Fruit fly (Drosophila melanogaster) whole organism, embryonic: Measurements from ENCODE around the gene neb.
A peak's percentile ranks its signal among the peaks of the same experiment; 100 is the strongest.

Experiments
- ATbp ChIP-seq: fragments of 200-800 bp; sonication (Bioruptor generic); optimal IDR thresholded peaks from 2 replicates; lab custom pipeline; 2017; ENCODE audit warnings: missing biosample characterization, mild to moderate bottlenecking, missing genetic modification characterization, missing genetic modification reagents
- Awh ChIP-seq: fragments of 200-800 bp; sonication (Bioruptor generic); IDR thresholded peaks from 2 replicates; pipeline ENCODE4, ENCODE4 v1.3.6; 2022; ENCODE audit warnings: missing biosample characterization, missing genetic modification characterization
- CG10267 ChIP-seq: fragments of 200-800 bp; sonication (Bioruptor generic); optimal IDR thresholded peaks from 2 replicates; lab custom pipeline; 2018; ENCODE audit warnings: missing biosample characterization, mild to moderate bottlenecking, missing genetic modification characterization, moderate library complexity
- CG11504 ChIP-seq: fragments of 200-800 bp; sonication (Bioruptor generic); optimal IDR thresholded peaks from 3 replicates; lab custom pipeline; 2019; ENCODE audit warnings: missing biosample characterization, mild to moderate bottlenecking, missing genetic modification characterization, moderate library complexity
- CG12071 ChIP-seq: fragments of 200-800 bp; sonication (Bioruptor generic); optimal IDR thresholded peaks from 3 replicates; lab custom pipeline; 2018; ENCODE audit warnings: missing biosample characterization, mild to moderate bottlenecking, missing genetic modification characterization
- CG12744 ChIP-seq: fragments of 200-800 bp; sonication (Bioruptor generic); optimal IDR thresholded peaks from 2 replicates; lab custom pipeline; 2016; ENCODE audit warnings: missing biosample characterization, missing genetic modification characterization
- CG14710 ChIP-seq: fragments of 200-800 bp; sonication (Bioruptor generic); optimal IDR thresholded peaks from 3 replicates; lab custom pipeline; 2019; ENCODE audit warnings: missing biosample characterization, mild to moderate bottlenecking, missing genetic modification characterization, moderate library complexity
- CG17186 ChIP-seq: fragments of 200-800 bp; sonication (Bioruptor generic); optimal IDR thresholded peaks from 3 replicates; lab custom pipeline; 2017; ENCODE audit warnings: missing biosample characterization, missing genetic modification reagents, missing genetic modification characterization
- CG2678 ChIP-seq: fragments of 200-800 bp; sonication (Bioruptor generic); optimal IDR thresholded peaks from 3 replicates; lab custom pipeline; 2019; ENCODE audit warnings: missing biosample characterization, mild to moderate bottlenecking, missing genetic modification characterization, moderate library complexity
- CG32532 ChIP-seq: fragments of 200-800 bp; sonication (Bioruptor generic); IDR thresholded peaks from 2 replicates; pipeline ENCODE4 v1.3.6; 2022; ENCODE audit warnings: missing biosample characterization, missing genetic modification characterization
- CG32767 ChIP-seq: fragments of 200-800 bp; sonication (Bioruptor generic); IDR thresholded peaks from 2 replicates; pipeline ENCODE4 v1.3.6; 2022; ENCODE audit warnings: missing biosample characterization, missing genetic modification characterization
- CG6175 ChIP-seq: fragments of 200-800 bp; sonication (Bioruptor generic); IDR thresholded peaks from 3 replicates; pipeline ENCODE4 v1.3.6; 2022; ENCODE audit warnings: missing biosample characterization, missing genetic modification characterization
- CG6683 ChIP-seq: fragments of 200-800 bp; sonication (Bioruptor generic); optimal IDR thresholded peaks from 2 replicates; lab custom pipeline; 2017; ENCODE audit warnings: missing biosample characterization, mild to moderate bottlenecking, missing genetic modification characterization, missing genetic modification reagents
- CG7839 ChIP-seq: fragments of 200-800 bp; sonication (Bioruptor generic); optimal IDR thresholded peaks from 3 replicates; lab custom pipeline; 2018; ENCODE audit warnings: missing biosample characterization, mild to moderate bottlenecking, missing genetic modification characterization, moderate library complexity
- CG9817 ChIP-seq: fragments of 200-800 bp; sonication (Bioruptor generic); optimal IDR thresholded peaks from 2 replicates; lab custom pipeline; 2018; ENCODE audit warnings: missing biosample characterization, mild to moderate bottlenecking, missing genetic modification characterization, moderate library complexity
- Deaf1 ChIP-seq: fragments of 200-800 bp; optimal IDR thresholded peaks from 3 replicates; lab custom pipeline; 2019; ENCODE audit warnings: missing biosample characterization, mild to moderate bottlenecking, missing genetic modification characterization, moderate library complexity
- Ets97D ChIP-seq: fragments of 200-800 bp; sonication (Bioruptor generic); optimal IDR thresholded peaks from 3 replicates; lab custom pipeline; 2016; ENCODE audit warnings: missing biosample characterization, missing genetic modification characterization
- Gug ChIP-seq: fragments of 200-800 bp; sonication (Bioruptor generic); IDR thresholded peaks from 4 replicates; pipeline ENCODE4 v1.3.6; 2022; ENCODE audit warnings: missing biosample characterization, missing genetic modification characterization
- H15 ChIP-seq: fragments of 200-800 bp; sonication (Bioruptor generic); IDR thresholded peaks from 3 replicates; pipeline ENCODE4 v1.3.6; 2022; ENCODE audit warnings: missing biosample characterization, missing genetic modification characterization
- Kr ChIP-seq: fragments of 200-800 bp; sonication (Bioruptor generic); optimal IDR thresholded peaks from 2 replicates; lab custom pipeline; 2017; ENCODE audit warnings: missing biosample characterization, mild to moderate bottlenecking, missing genetic modification characterization
- MBD-R2 ChIP-seq: fragments of 200-800 bp; sonication (Bioruptor generic); IDR thresholded peaks from 2 replicates; pipeline ENCODE4 v1.3.6; 2022; ENCODE audit warnings: missing biosample characterization, missing genetic modification characterization
- Optix ChIP-seq: fragments of 200-800 bp; sonication (Bioruptor generic); IDR thresholded peaks from 3 replicates; pipeline ENCODE4 v1.3.6; 2022; ENCODE audit warnings: missing biosample characterization, missing genetic modification characterization
- PHDP ChIP-seq: fragments of 200-800 bp; sonication (Bioruptor generic); optimal IDR thresholded peaks from 3 replicates; lab custom pipeline; 2018; ENCODE audit warnings: missing biosample characterization, mild to moderate bottlenecking, missing genetic modification characterization, moderate library complexity
- Sry-β ChIP-seq: fragments of 200-800 bp; sonication (Bioruptor generic); optimal IDR thresholded peaks from 2 replicates; lab custom pipeline; 2018; ENCODE audit warnings: missing biosample characterization, mild to moderate bottlenecking, missing genetic modification characterization, moderate library complexity
- ab ChIP-seq: fragments of 200-800 bp; sonication (Bioruptor generic); optimal IDR thresholded peaks from 2 replicates; lab custom pipeline; 2016; ENCODE audit warnings: missing biosample characterization, missing genetic modification characterization
- al ChIP-seq: fragments of 200-800 bp; sonication (Bioruptor generic); IDR thresholded peaks from 2 replicates; pipeline ENCODE4 v1.3.6; 2022; ENCODE audit warnings: missing biosample characterization, missing genetic modification characterization
- ash1 ChIP-seq: fragments of 200-800 bp; sonication (Bioruptor generic); optimal IDR thresholded peaks from 2 replicates; lab custom pipeline; 2018; ENCODE audit warnings: missing biosample characterization, mild to moderate bottlenecking, missing genetic modification characterization
- bigmax ChIP-seq: fragments of 200-800 bp; sonication (Bioruptor generic); optimal IDR thresholded peaks from 2 replicates; lab custom pipeline; 2018; ENCODE audit warnings: missing biosample characterization, mild to moderate bottlenecking, missing genetic modification characterization
- bowl ChIP-seq: fragments of 200-800 bp; sonication (Bioruptor generic); IDR thresholded peaks from 2 replicates; pipeline ENCODE4 v1.3.6; 2022; ENCODE audit warnings: missing biosample characterization, missing genetic modification characterization
- cad ChIP-seq: fragments of >200 bp; optimal IDR thresholded peaks from 2 replicates; lab custom pipeline; 2017; ENCODE audit warnings: missing biosample characterization, missing genetic modification characterization
- chm ChIP-seq: fragments of 200-800 bp; sonication (Bioruptor generic); IDR thresholded peaks from 2 replicates; pipeline ENCODE4 v1.3.6; 2022; ENCODE audit warnings: missing biosample characterization, missing genetic modification characterization
- crc ChIP-seq: fragments of 200-800 bp; sonication (Bioruptor generic); optimal IDR thresholded peaks from 2 replicates; lab custom pipeline; 2016; ENCODE audit warnings: missing biosample characterization, missing genetic modification characterization
- eve ChIP-seq, 2 experiments: fragments of >200 bp; optimal IDR thresholded peaks; 2 replicates each; lab custom pipeline; 2017; ENCODE audit warnings: missing biosample characterization in 2 of 2, missing genetic modification characterization in 2 of 2
- ftz-f1 ChIP-seq: fragments of 200-800 bp; sonication (Bioruptor generic); optimal IDR thresholded peaks from 2 replicates; lab custom pipeline; 2016; ENCODE audit warnings: missing biosample characterization, missing genetic modification characterization
- fu2 ChIP-seq: fragments of 200-800 bp; sonication (Bioruptor generic); optimal IDR thresholded peaks from 2 replicates; lab custom pipeline; 2016; ENCODE audit warnings: missing biosample characterization, missing genetic modification characterization
- ind ChIP-seq: fragments of 200-800 bp; sonication (Bioruptor generic); optimal IDR thresholded peaks from 3 replicates; lab custom pipeline; 2016; ENCODE audit warnings: missing biosample characterization, missing genetic modification characterization
- jumu ChIP-seq: fragments of 200-800 bp; sonication (Bioruptor generic); optimal IDR thresholded peaks from 3 replicates; lab custom pipeline; 2016; ENCODE audit warnings: missing biosample characterization, missing genetic modification characterization
- lilli ChIP-seq: fragments of 200-800 bp; sonication (Bioruptor generic); optimal IDR thresholded peaks from 3 replicates; lab custom pipeline; 2016; ENCODE audit warnings: missing biosample characterization, missing genetic modification characterization
- maf-S ChIP-seq: fragments of 200-800 bp; sonication (Bioruptor generic); optimal IDR thresholded peaks from 2 replicates; lab custom pipeline; 2016; ENCODE audit warnings: missing biosample characterization, missing genetic modification characterization
- nmo ChIP-seq: fragments of 200-800 bp; sonication (Bioruptor generic); optimal IDR thresholded peaks from 2 replicates; lab custom pipeline; 2018; ENCODE audit warnings: missing biosample characterization, mild to moderate bottlenecking, missing genetic modification characterization, moderate library complexity
- pb ChIP-seq: fragments of 200-800 bp; sonication (Bioruptor generic); optimal IDR thresholded peaks from 3 replicates; lab custom pipeline; 2016; ENCODE audit warnings: missing biosample characterization, missing genetic modification characterization
- sens ChIP-seq: fragments of 200-800 bp; sonication (Bioruptor generic); peaks from one replicate; lab custom pipeline; 2016; ENCODE audit warnings: missing biosample characterization, missing genetic modification characterization
- ttk ChIP-seq: fragments of 200-800 bp; sonication (Bioruptor generic); IDR thresholded peaks from 2 replicates; pipeline ENCODE4 v2.1.2; 2022; ENCODE audit warnings: missing biosample characterization, missing genetic modification characterization
- unpg ChIP-seq: fragments of 200-800 bp; sonication (Bioruptor generic); optimal IDR thresholded peaks from 3 replicates; lab custom pipeline; 2018; ENCODE audit warnings: missing biosample characterization, mild to moderate bottlenecking, missing genetic modification characterization, moderate library complexity
- zen ChIP-seq: fragments of 200-800 bp; sonication (Bioruptor generic); optimal IDR thresholded peaks from 3 replicates; lab custom pipeline; 2018; ENCODE audit warnings: missing biosample characterization, mild to moderate bottlenecking, missing genetic modification characterization, moderate library complexity
- zf30C ChIP-seq: fragments of 200-800 bp; sonication (Bioruptor generic); optimal IDR thresholded peaks from 3 replicates; lab custom pipeline; 2018; ENCODE audit warnings: missing biosample characterization, mild to moderate bottlenecking, missing genetic modification characterization
- zfh1 ChIP-seq: fragments of 200-800 bp; sonication (Bioruptor generic); IDR thresholded peaks from 3 replicates; pipeline ENCODE4 v1.3.6; 2022; ENCODE audit warnings: missing biosample characterization, missing genetic modification characterization

Gene neb

dm6 chr2L:20115865-20116264, 40.3 kb downstream of the neb start (continued):
- no peak for TF ChIP-seq pb (GFP tag; lab: Kevin White, UChicago)
- peak; percentile 2 for TF ChIP-seq zen
- TF ChIP-seq al (GFP tag; lab: Robert Waterston, UW) = no peak
- no peak for TF ChIP-seq Optix (GFP tag; lab: Robert Waterston, UW)
- no peak for TF ChIP-seq CG6175 (GFP tag; lab: Robert Waterston, UW)
- 0 out of 3 replicates have a peak, but pooled peaks have one; percentile 19 for TF ChIP-seq H15 (GFP tag; lab: Robert Waterston, UW)
- TF ChIP-seq, all 482 proteins: peak for 11

- TF ChIP-seq CG32767 (GFP tag; lab: Robert Waterston, UW) = no peak
- no peak for TF ChIP-seq ind
- no peak for TF ChIP-seq eve (GFP tag; optimal IDR thresholded peaks at IDR 0.05; lab: Kevin White, UChicago)
- TF ChIP-seq CG2678 (tag; lab: Kevin White, UChicago) = no peak
- no peak for TF ChIP-seq crc (GFP tag; lab: Kevin White, UChicago)
- TF ChIP-seq CG11504 (tag; lab: Kevin White, UChicago) = peak; percentile 23
- no peak for TF ChIP-seq unpg
- TF ChIP-seq sens = peak; percentile 11
- TF ChIP-seq Deaf1 = peak; percentile 56
- TF ChIP-seq cad (GFP tag; lab: Kevin White, UChicago) = no peak
Observed at dm6 chr2L:20117752-20118151, 42.2 kb downstream of the neb start.

- TF ChIP-seq jumu (GFP tag; lab: Kevin White, UChicago) (peak; percentile 93), CG32532 (GFP tag; lab: Robert Waterston, UW) (peak; percentile 98), CG12744 (peak; percentile 86), ATbp (GFP tag; lab: Kevin White, UChicago) (peak; percentile 42), bowl (GFP tag; lab: Robert Waterston, UW) (no peak; the same call in 1 of the 2 replicates), MBD-R2 (peak; percentile 44), lilli (GFP tag; lab: Kevin White, UChicago) (peak; percentile 93), CG12071 (GFP tag; lab: Kevin White, UChicago) (peak; percentile 60), CG17186 (no peak), ab (GFP tag; lab: Kevin White, UChicago) (peak; percentile 93), Optix (GFP tag; lab: Robert Waterston, UW) (peak; percentile 91), CG14710 (tag; lab: Kevin White, UChicago) (peak; percentile 76), Gug (GFP tag; lab: Robert Waterston, UW) (peak; percentile 97), CG9817 (peak; percentile 91), bigmax (GFP tag; lab: Kevin White, UChicago) (no peak), maf-S (GFP tag; lab: Kevin White, UChicago) (peak; percentile 90), zf30C (peak; percentile 93), ash1 (GFP tag; lab: Kevin White, UChicago) (peak; percentile 18), Kr (GFP tag; lab: Kevin White, UChicago) (no peak), ttk (GFP tag; lab: Robert Waterston, UW) (peak; percentile 85), Ets97D (GFP tag; lab: Kevin White, UChicago) (peak; percentile 54), nmo (GFP tag; lab: Kevin White, UChicago) (peak; percentile 81), eve (GFP tag; optimal IDR thresholded peaks at IDR 0.05; lab: Kevin White, UChicago) (peak in 1 of 2 experiments; percentile 89), Sry-β (GFP tag; lab: Kevin White, UChicago) (peak; percentile 67), CG10267 (tag; lab: Kevin White, UChicago) (peak; percentile 78), Awh (GFP tag; lab: Robert Waterston, UW) (peak; percentile 91), chm (peak; percentile 92), fu2 (GFP tag; lab: Kevin White, UChicago) (peak; percentile 84), PHDP (tag; lab: Kevin White, UChicago) (peak; percentile 67), CG6683 (GFP tag; lab: Kevin White, UChicago) (no peak), CG7839 (tag; lab: Kevin White, UChicago) (peak; percentile 87), zfh1 (GFP tag; lab: Robert Waterston, UW) (peak; percentile 96), ftz-f1 (GFP tag; lab: Kevin White, UChicago) (no peak)
Observed at dm6 chr2L:20120388-20121232, 45.1 kb downstream of the neb start.
